Worm (Caenorhabditis elegans) whole organism, young adult: ENCODE data around the gene ntr-2.

ENCODE experiments used
- ceh-58 ChIP-seq: fragments of 200-800 bp; sonication (Bioruptor generic); IDR thresholded peaks from 2 replicates; pipeline ENCODE4 v1.3.6; 2022; ENCODE audit warnings: missing genetic modification characterization, missing compliant biosample characterization
- lag-1 ChIP-seq: fragments of 200-800 bp; sonication (Bioruptor generic); IDR thresholded peaks from 2 replicates; pipeline ENCODE4 v1.3.6; 2022; ENCODE audit warnings: missing genetic modification reagents, missing genetic modification characterization, missing compliant biosample characterization
- mes-4 ChIP-seq: sonication (generic microtip); optimal IDR thresholded peaks from 2 replicates; lab custom pipeline; 2016; ENCODE audit warnings: missing genotype, missing genetic modification characterization, missing compliant biosample characterization
- rcor-1 ChIP-seq: fragments of 200-800 bp; sonication (Bioruptor generic); IDR thresholded peaks from 2 replicates; pipeline ENCODE4 v1.3.6; 2022; ENCODE audit warnings: missing genetic modification reagents, missing genetic modification characterization, missing compliant biosample characterization

ce11 chrX:14946217-14946463 lies 17.4 kb upstream of the ntr-2 start, which contains the start of gene mrp-5:
- TF ChIP-seq ceh-58 (GFP tag; lab: Robert Waterston, UW) (no peak), rcor-1 (GFP tag; lab: Robert Waterston, UW) (no peak), mes-4 (tag; lab: Kevin White, UChicago) (no peak), lag-1 (no peak)
